Worm (Caenorhabditis elegans): ENCODE measurements around the gene fbxa-5.
"Not testable (repeated sequence)": the region's sequence is repeated elsewhere in the genome, so short reads cannot be mapped to it uniquely, and the experiment has no call there.

fbxa-5 gene

ce11 chrIII:1340240-1340639 lies at the start of gene fbxa-5:
Gene fbxa-5 (minus strand): TSS chrIII:1340340.
- no peak for TF ChIP-seq scrt-1 (GFP tag; IDR thresholded peaks at IDR 0.05)
- no peak for TF ChIP-seq B0310.2 (tag; optimal IDR thresholded peaks at IDR 0.05)

- no peak for TF ChIP-seq tbx-37 (GFP tag; conservative IDR thresholded peaks at IDR 0.05)
- no peak for TF ChIP-seq B0310.2 (tag; optimal IDR thresholded peaks at IDR 0.05)
- TF ChIP-seq tra-4 (tag; optimal IDR thresholded peaks at IDR 0.05), result no peak
- no peak for TF ChIP-seq sea-1 (GFP tag; conservative IDR thresholded peaks at IDR 0.05)
- TF ChIP-seq pes-1 (GFP tag; IDR thresholded peaks at IDR 0.05), result no peak
- TF ChIP-seq ets-7 (tag; optimal IDR thresholded peaks at IDR 0.05), result no peak
- TF ChIP-seq hnd-1 (tag; optimal IDR thresholded peaks at IDR 0.05), result no peak
These were observed 48.3 kb upstream of the fbxa-5 start, which contains the start of gene pals-20 for ce11 chrIII:1388274-1389058. Gene pals-20 (minus strand): TSS chrIII:1388324.

ce11 chrIII:1384694-1385093 lies 44.6 kb upstream of the fbxa-5 start:
- no peak for TF ChIP-seq ceh-13 (GFP tag; optimal IDR thresholded peaks at IDR 0.05)
- no peak for TF ChIP-seq B0310.2 (tag; optimal IDR thresholded peaks at IDR 0.05)
- TF ChIP-seq hmbx-1 (tag; optimal IDR thresholded peaks at IDR 0.05), result no peak

ce11 chrIII:1384092-1384491 lies 44.0 kb upstream of the fbxa-5 start, which contains the start of the genes fbxa-138 and Y82E9BR.5:
Gene fbxa-138 (minus strand): TSS chrIII:1384252.
Gene Y82E9BR.5 (plus strand): TSS chrIII:1384370.
- no peak for TF ChIP-seq aly-1 (tag; optimal IDR thresholded peaks at IDR 0.05)
- TF ChIP-seq ets-7 (tag; optimal IDR thresholded peaks at IDR 0.05), result no peak
- TF ChIP-seq hmg-4 (GFP tag; optimal IDR thresholded peaks at IDR 0.05), result no peak
- no peak for TF ChIP-seq ama-1 (optimal IDR thresholded peaks at IDR 0.05)
- TF ChIP-seq tbx-11 (GFP tag; IDR thresholded peaks at IDR 0.05), result no peak
- no peak for TF ChIP-seq hnd-1 (tag; optimal IDR thresholded peaks at IDR 0.05)
- TF ChIP-seq pes-1 (GFP tag; IDR thresholded peaks at IDR 0.05), result no peak
- TF ChIP-seq tra-4 (tag; optimal IDR thresholded peaks at IDR 0.05), result no peak
- TF ChIP-seq B0310.2 (tag; optimal IDR thresholded peaks at IDR 0.05), result no peak
- no peak for TF ChIP-seq flt-1 (GFP tag; IDR thresholded peaks at IDR 0.05)
- TF ChIP-seq ceh-13 (GFP tag; optimal IDR thresholded peaks at IDR 0.05), result no peak
- no peak for TF ChIP-seq tbx-37 (GFP tag; conservative IDR thresholded peaks at IDR 0.05)
- TF ChIP-seq scrt-1 (GFP tag; IDR thresholded peaks at IDR 0.05), result no peak
- no peak for TF ChIP-seq F13C5.2 (tag; optimal IDR thresholded peaks at IDR 0.05)
- no peak for TF ChIP-seq sea-1 (GFP tag; conservative IDR thresholded peaks at IDR 0.05)
- TF ChIP-seq ceh-36 (tag; optimal IDR thresholded peaks at IDR 0.05), result no peak
- no peak for TF ChIP-seq hmbx-1 (tag; optimal IDR thresholded peaks at IDR 0.05)

- TF ChIP-seq sea-1 (GFP tag; conservative IDR thresholded peaks at IDR 0.05) (no peak), tra-4 (tag; optimal IDR thresholded peaks at IDR 0.05) (no peak), F13C5.2 (tag; optimal IDR thresholded peaks at IDR 0.05) (no peak), ets-7 (tag; optimal IDR thresholded peaks at IDR 0.05) (no peak), tbx-11 (GFP tag; IDR thresholded peaks at IDR 0.05) (no peak), aly-1 (tag; optimal IDR thresholded peaks at IDR 0.05) (no peak), pes-1 (GFP tag; IDR thresholded peaks at IDR 0.05) (no peak), tbx-37 (GFP tag; conservative IDR thresholded peaks at IDR 0.05) (no peak), scrt-1 (GFP tag; IDR thresholded peaks at IDR 0.05) (no peak), ama-1 (optimal IDR thresholded peaks at IDR 0.05) (no peak), flt-1 (GFP tag; IDR thresholded peaks at IDR 0.05) (no peak), ceh-13 (GFP tag; optimal IDR thresholded peaks at IDR 0.05) (no peak), hmbx-1 (tag; optimal IDR thresholded peaks at IDR 0.05) (no peak), hnd-1 (tag; optimal IDR thresholded peaks at IDR 0.05) (no peak)
These were observed 43.3 kb upstream of the fbxa-5 start for ce11 chrIII:1383483-1383882.

ce11 chrIII:1380535-1381274 lies 40.6 kb upstream of the fbxa-5 start, which contains the start of the genes pals-21 and Y82E9BR.6:
Gene pals-21 (minus strand): TSS chrIII:1380635.
Gene Y82E9BR.6 (plus strand): TSS chrIII:1381224.
- no peak for TF ChIP-seq ceh-13 (GFP tag; optimal IDR thresholded peaks at IDR 0.05)

ce11 chrIII:1377903-1378302 lies 37.8 kb upstream of the fbxa-5 start, which contains the start of gene pals-40:
Gene pals-40 (minus strand): TSS chrIII:1378003.
- not testable (repeated sequence) for TF ChIP-seq hnd-1, ceh-36, tra-4 (tag; optimal IDR thresholded peaks at IDR 0.05)

- TF ChIP-seq ets-7 (tag; optimal IDR thresholded peaks at IDR 0.05); scrt-1 (GFP tag; IDR thresholded peaks at IDR 0.05); hmg-4 (GFP tag; optimal IDR thresholded peaks at IDR 0.05): not testable (repeated sequence)
These were observed 35.4 kb upstream of the fbxa-5 start, which contains the start of gene Y82E9BR.10 for ce11 chrIII:1375491-1375890. Gene Y82E9BR.10 (minus strand): TSS chrIII:1375591.

All from whole organism, early embryonic.